Fruit fly (Drosophila melanogaster) whole organism, embryonic: ENCODE results near the gene Nlg2.

Experiments
- CG10366 ChIP-seq: fragments of 200-800 bp; sonication (Bioruptor generic); IDR thresholded peaks from 2 replicates; pipeline ENCODE4 v1.3.6; 2022; ENCODE audit warnings: missing biosample characterization, missing genetic modification characterization
- CG11085 ChIP-seq: fragments of 200-800 bp; sonication (Bioruptor generic); IDR thresholded peaks from 2 replicates; pipeline ENCODE4 v1.3.6; 2022; ENCODE audit warnings: missing biosample characterization, missing genetic modification characterization
- CG12391 ChIP-seq: fragments of 200-800 bp; sonication (Bioruptor generic); optimal IDR thresholded peaks from 3 replicates; lab custom pipeline; 2018; ENCODE audit warnings: missing biosample characterization, mild to moderate bottlenecking, missing genetic modification characterization, moderate library complexity
- CG12659 ChIP-seq: fragments of 200-800 bp; sonication (Bioruptor generic); optimal IDR thresholded peaks from 3 replicates; lab custom pipeline; 2017; ENCODE audit warnings: mild to moderate bottlenecking, missing biosample characterization, missing genetic modification reagents, missing genetic modification characterization
- CG15514 ChIP-seq: fragments of 200-800 bp; sonication (Bioruptor generic); optimal IDR thresholded peaks from 3 replicates; lab custom pipeline; 2017; ENCODE audit warnings: missing biosample characterization, missing genetic modification characterization, mild to moderate bottlenecking, moderate library complexity, missing genetic modification reagents
- CG15601 ChIP-seq: fragments of 200-800 bp; sonication (Bioruptor generic); optimal IDR thresholded peaks from 3 replicates; lab custom pipeline; 2019; ENCODE audit warnings: missing biosample characterization, mild to moderate bottlenecking, missing genetic modification characterization, moderate library complexity
- CG15696 ChIP-seq: fragments of 200-800 bp; sonication (Bioruptor generic); optimal IDR thresholded peaks from 2 replicates; lab custom pipeline; 2019; ENCODE audit warnings: missing biosample characterization, mild to moderate bottlenecking, missing genetic modification characterization, moderate library complexity
- CG16779 ChIP-seq: fragments of 200-800 bp; sonication (Bioruptor generic); IDR thresholded peaks from 2 replicates; pipeline ENCODE4 v1.3.6; 2022; ENCODE audit warnings: missing biosample characterization, missing genetic modification characterization
- CG17612 ChIP-seq: fragments of 200-800 bp; sonication (Bioruptor generic); IDR thresholded peaks from 2 replicates; pipeline ENCODE4 v1.3.6; 2022; ENCODE audit warnings: missing biosample characterization, missing genetic modification characterization
- CG1832 ChIP-seq: fragments of 200-800 bp; sonication (Bioruptor generic); optimal IDR thresholded peaks from 2 replicates; lab custom pipeline; 2017; ENCODE audit warnings: missing biosample characterization, mild to moderate bottlenecking, missing genetic modification characterization, inconsistent platforms
- CG18619 ChIP-seq: fragments of 200-800 bp; sonication (Bioruptor generic); optimal IDR thresholded peaks from 3 replicates; lab custom pipeline; 2017; ENCODE audit warnings: missing biosample characterization, mild to moderate bottlenecking, missing genetic modification characterization
- CG2712 ChIP-seq: fragments of 200-800 bp; optimal IDR thresholded peaks from 3 replicates; lab custom pipeline; 2019; ENCODE audit warnings: missing biosample characterization, mild to moderate bottlenecking, missing genetic modification characterization, moderate library complexity
- CG32772 ChIP-seq: fragments of 200-800 bp; sonication (Bioruptor generic); IDR thresholded peaks from 2 replicates; pipeline ENCODE4 v1.3.6; 2022; ENCODE audit warnings: missing biosample characterization, missing genetic modification characterization
- CG3281 ChIP-seq: fragments of 200-800 bp; sonication (Bioruptor generic); optimal IDR thresholded peaks from 3 replicates; lab custom pipeline; 2017; ENCODE audit warnings: missing biosample characterization, mild to moderate bottlenecking, missing genetic modification characterization
- CG34422 ChIP-seq: fragments of 200-800 bp; sonication (Bioruptor generic); IDR thresholded peaks from 3 replicates; pipeline ENCODE4 v1.3.6; 2022; ENCODE audit warnings: missing biosample characterization, missing genetic modification characterization
- CG3995 ChIP-seq: fragments of 200-800 bp; sonication (Bioruptor generic); optimal IDR thresholded peaks from 3 replicates; lab custom pipeline; 2016; ENCODE audit warnings: missing biosample characterization, missing genetic modification characterization
- CG4820 ChIP-seq: fragments of 200-800 bp; sonication (Bioruptor generic); optimal IDR thresholded peaks from 3 replicates; lab custom pipeline; 2016; ENCODE audit warnings: missing biosample characterization, missing genetic modification characterization
- CG5180 ChIP-seq: fragments of 200-800 bp; sonication (Bioruptor generic); optimal IDR thresholded peaks from 3 replicates; lab custom pipeline; 2017; ENCODE audit warnings: missing biosample characterization, missing genetic modification characterization, mild to moderate bottlenecking, moderate library complexity, missing genetic modification reagents
- CG7839 ChIP-seq: fragments of 200-800 bp; sonication (Bioruptor generic); optimal IDR thresholded peaks from 3 replicates; lab custom pipeline; 2018; ENCODE audit warnings: missing biosample characterization, mild to moderate bottlenecking, missing genetic modification characterization, moderate library complexity
- CG8281 ChIP-seq: fragments of 200-800 bp; sonication (Bioruptor generic); optimal IDR thresholded peaks from 2 replicates; lab custom pipeline; 2018; ENCODE audit warnings: missing biosample characterization, mild to moderate bottlenecking, missing genetic modification characterization, moderate library complexity
- CG8944 ChIP-seq: fragments of 200-800 bp; sonication (Bioruptor generic); optimal IDR thresholded peaks from 3 replicates; lab custom pipeline; 2016; ENCODE audit warnings: missing biosample characterization, missing genetic modification characterization
- CHES-1-like ChIP-seq: fragments of 200-800 bp; sonication (Bioruptor generic); optimal IDR thresholded peaks from 2 replicates; lab custom pipeline; 2016; ENCODE audit warnings: missing biosample characterization, missing genetic modification characterization
- D ChIP-seq, 2 experiments: fragments of 200-800 bp in 1 of 2; fragments of >200 bp in 1 of 2; sonication (Bioruptor generic) in 1 of 2; optimal IDR thresholded peaks; 2 replicates in 1 of 2; 3 replicates in 1 of 2; lab custom pipeline; 2017; ENCODE audit warnings: mild to moderate bottlenecking in 1 of 2, missing biosample characterization in 1 of 2, missing genetic modification characterization in 1 of 2, missing genetic modification reagents in 1 of 2
- Gsc ChIP-seq: fragments of 200-800 bp; sonication (Bioruptor generic); IDR thresholded peaks from 2 replicates; pipeline ENCODE4 v1.3.6; 2022; ENCODE audit warnings: missing biosample characterization, missing genetic modification characterization
- HHEX ChIP-seq: fragments of 200-800 bp; sonication (Bioruptor generic); optimal IDR thresholded peaks from 3 replicates; lab custom pipeline; 2017; ENCODE audit warnings: missing biosample characterization, mild to moderate bottlenecking, missing genetic modification characterization, missing genetic modification reagents
- MESR4 ChIP-seq: fragments of 200-800 bp; sonication (Bioruptor generic); optimal IDR thresholded peaks from 2 replicates; lab custom pipeline; 2018; ENCODE audit warnings: missing biosample characterization, mild to moderate bottlenecking, missing genetic modification characterization, moderate library complexity
- Med ChIP-seq: fragments of 200-800 bp; sonication (Bioruptor generic); peaks from one replicate; lab custom pipeline; 2016; ENCODE audit warnings: missing biosample characterization, missing genetic modification characterization, mild to moderate bottlenecking, inconsistent platforms, moderate library complexity
- NFAT ChIP-seq: fragments of 200-800 bp; sonication (Bioruptor generic); IDR thresholded peaks from 2 replicates; pipeline ENCODE4 v1.3.6; 2022; ENCODE audit warnings: missing biosample characterization, missing genetic modification characterization
- Pdp1 ChIP-seq, 2 experiments: fragments of 200-800 bp; sonication (Bioruptor generic); optimal IDR thresholded peaks; 3 replicates each; lab custom pipeline; 2016; ENCODE audit warnings: missing biosample characterization in 2 of 2, missing genetic modification characterization in 2 of 2, mild to moderate bottlenecking in 1 of 2, moderate library complexity in 1 of 2
- Sox102F ChIP-seq: fragments of 200-800 bp; sonication (Bioruptor generic); optimal IDR thresholded peaks from 2 replicates; lab custom pipeline; 2018; ENCODE audit warnings: missing biosample characterization, mild to moderate bottlenecking, missing genetic modification characterization, moderate library complexity
- Sry-δ ChIP-seq: fragments of 200-800 bp; sonication (Bioruptor generic); optimal IDR thresholded peaks from 2 replicates; lab custom pipeline; 2016; ENCODE audit warnings: missing biosample characterization, missing genetic modification characterization
- bbx ChIP-seq: fragments of 200-800 bp; sonication (Bioruptor generic); IDR thresholded peaks from 2 replicates; pipeline ENCODE4 v1.3.6; 2022; ENCODE audit warnings: missing biosample characterization, missing genetic modification characterization; ENCODE audit not compliant: partially characterized antibody
- bcd ChIP-seq: fragments of 200-800 bp; sonication (Bioruptor generic); optimal IDR thresholded peaks from 2 replicates; lab custom pipeline; 2017; ENCODE audit warnings: missing biosample characterization, mild to moderate bottlenecking, missing genetic modification characterization
- cad ChIP-seq: fragments of >200 bp; optimal IDR thresholded peaks from 2 replicates; lab custom pipeline; 2017; ENCODE audit warnings: missing biosample characterization, missing genetic modification characterization
- caup ChIP-seq: fragments of 200-800 bp; sonication (Bioruptor generic); optimal IDR thresholded peaks from 3 replicates; lab custom pipeline; 2017; ENCODE audit warnings: missing biosample characterization, mild to moderate bottlenecking, missing genetic modification characterization, moderate library complexity; ENCODE audit not compliant: severe bottlenecking
- chinmo ChIP-seq: fragments of 200-800 bp; sonication (Bioruptor generic); IDR thresholded peaks from 4 replicates; pipeline ENCODE4 v1.3.6; 2022; ENCODE audit warnings: missing biosample characterization, missing genetic modification characterization; ENCODE audit not compliant: partially characterized antibody
- peb ChIP-seq: fragments of 200-800 bp; sonication (Bioruptor generic); IDR thresholded peaks from 2 replicates; pipeline ENCODE4 v1.3.6; 2022; ENCODE audit warnings: missing biosample characterization, missing genetic modification characterization
- sisA ChIP-seq: fragments of 200-800 bp; sonication (Bioruptor generic); IDR thresholded peaks from 2 replicates; pipeline ENCODE4 v1.3.6; 2022; ENCODE audit warnings: missing biosample characterization, missing genetic modification characterization
- slp2 ChIP-seq: fragments of 200-800 bp; sonication (Bioruptor generic); optimal IDR thresholded peaks from 2 replicates; lab custom pipeline; 2016; ENCODE audit warnings: missing biosample characterization, missing genetic modification characterization
- sna ChIP-seq: fragments of 200-800 bp; sonication (Bioruptor generic); IDR thresholded peaks from 2 replicates; pipeline ENCODE4 v1.3.6; 2022; ENCODE audit warnings: missing biosample characterization, missing genetic modification characterization; ENCODE audit not compliant: partially characterized antibody
- stwl ChIP-seq: fragments of 200-800 bp; sonication (Bioruptor generic); optimal IDR thresholded peaks from 3 replicates; lab custom pipeline; 2018; ENCODE audit warnings: missing biosample characterization, mild to moderate bottlenecking, missing genetic modification characterization, moderate library complexity
- tio ChIP-seq: fragments of 200-800 bp; sonication (Bioruptor generic); optimal IDR thresholded peaks from 2 replicates; lab custom pipeline; 2017; ENCODE audit warnings: missing biosample characterization, missing genetic modification characterization, inconsistent platforms
- tll ChIP-seq, 2 experiments: fragments of 200-800 bp in 1 of 2; fragments of >200 bp in 1 of 2; sonication (Bioruptor generic) in 1 of 2; optimal IDR thresholded peaks; 2 replicates each; lab custom pipeline; 2017 to 2019; ENCODE audit warnings: missing biosample characterization in 2 of 2, missing genetic modification characterization in 2 of 2, mild to moderate bottlenecking in 1 of 2, moderate library complexity in 1 of 2
- toy ChIP-seq: fragments of 200-800 bp; sonication (Bioruptor generic); IDR thresholded peaks from 2 replicates; pipeline ENCODE4 v1.3.6; 2022; ENCODE audit warnings: missing biosample characterization, missing genetic modification characterization
- trem ChIP-seq: fragments of 200-800 bp; optimal IDR thresholded peaks from 3 replicates; lab custom pipeline; 2019; ENCODE audit warnings: missing biosample characterization, mild to moderate bottlenecking, missing genetic modification characterization, moderate library complexity
- tup ChIP-seq: fragments of 200-800 bp; sonication (Bioruptor generic); optimal IDR thresholded peaks from 2 replicates; lab custom pipeline; 2016; ENCODE audit warnings: missing biosample characterization, mild to moderate bottlenecking, missing genetic modification characterization, moderate library complexity
- twi ChIP-seq: fragments of 200-800 bp; optimal IDR thresholded peaks from 2 replicates; lab custom pipeline; 2019; ENCODE audit warnings: missing biosample characterization, mild to moderate bottlenecking, missing genetic modification characterization, moderate library complexity
- usp ChIP-seq: fragments of >200 bp; optimal IDR thresholded peaks from 2 replicates; lab custom pipeline; 2017; ENCODE audit warnings: missing biosample characterization, missing genetic modification characterization

Nlg2 gene

DNA sequence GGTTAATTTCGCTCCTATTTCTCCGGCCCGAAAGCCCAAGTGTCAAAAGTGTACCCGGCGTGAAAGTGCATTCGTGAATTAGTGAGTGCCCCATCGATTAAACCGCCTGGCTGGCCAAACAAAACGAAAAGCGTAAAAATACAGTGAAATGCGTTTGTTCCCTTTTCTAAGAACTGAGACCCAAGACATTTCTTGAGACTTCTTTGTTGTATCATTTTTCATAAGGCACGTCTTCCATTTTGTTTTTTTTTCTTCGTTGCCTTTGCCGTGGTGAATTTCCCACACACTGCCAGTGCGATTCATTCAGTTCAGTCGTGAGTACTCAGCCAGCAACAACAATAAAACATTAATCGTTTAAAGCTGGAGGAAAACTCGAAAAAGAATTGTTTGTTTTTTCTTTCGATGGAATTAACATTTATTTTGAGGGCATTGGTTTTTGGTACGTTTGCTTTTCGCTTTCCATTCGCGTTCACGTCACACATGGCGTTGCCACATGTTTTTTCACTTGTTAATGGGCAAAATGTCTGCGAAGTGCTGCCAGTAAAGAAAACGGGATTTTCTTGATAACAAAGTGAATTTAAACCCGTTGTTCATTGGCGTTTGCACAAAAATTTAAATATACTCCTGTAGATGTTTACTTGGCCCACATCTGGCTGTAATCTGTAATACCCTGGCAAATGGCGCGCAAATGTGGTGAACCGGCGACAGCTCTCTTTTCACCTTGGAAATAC lies 46.8 kb downstream of the Nlg2 start (continued):
- TF ChIP-seq CG11085 (GFP tag; lab: Robert Waterston, UW) = no peak
- no peak for TF ChIP-seq CG4820 (GFP tag; lab: Kevin White, UChicago)
- TF ChIP-seq tll (GFP tag; optimal IDR thresholded peaks at IDR 0.05; lab: Kevin White, UChicago) = no peak
- peak; percentile 29 for TF ChIP-seq CG3281
- no peak for TF ChIP-seq CHES-1-like
- TF ChIP-seq CG8944 = no peak
- TF ChIP-seq peb (GFP tag; lab: Robert Waterston, UW) = no peak
- no peak for TF ChIP-seq CG15696 (tag; lab: Kevin White, UChicago)
- TF ChIP-seq CG16779 (GFP tag; lab: Robert Waterston, UW) = no peak
- no peak for TF ChIP-seq HHEX (GFP tag; lab: Kevin White, UChicago)
- TF ChIP-seq CG7839 (tag; lab: Kevin White, UChicago) = no peak
- TF ChIP-seq usp (GFP tag; lab: Kevin White, UChicago) = no peak
- no peak for TF ChIP-seq CG1832
- TF ChIP-seq CG8281 (tag; lab: Kevin White, UChicago) = no peak
- TF ChIP-seq stwl = peak; percentile 20
- no peak for TF ChIP-seq CG3995
- TF ChIP-seq Gsc = no peak
- peak; percentile 3 for TF ChIP-seq Sox102F (GFP tag; lab: Kevin White, UChicago)
- no peak for TF ChIP-seq sna (GFP tag; lab: Robert Waterston, UW)
- peak; percentile 87 for TF ChIP-seq twi (tag; lab: Kevin White, UChicago)
- TF ChIP-seq chinmo (GFP tag; lab: Robert Waterston, UW) = no peak
- TF ChIP-seq CG2712 = peak; percentile 13
- no peak for TF ChIP-seq caup (GFP tag; lab: Kevin White, UChicago)
- TF ChIP-seq cad = no peak
- TF ChIP-seq toy (GFP tag; lab: Robert Waterston, UW) = no peak
- TF ChIP-seq CG18619 (GFP tag; lab: Kevin White, UChicago) = no peak
- no peak for TF ChIP-seq MESR4 (GFP tag; lab: Kevin White, UChicago)
- no peak for TF ChIP-seq CG17612 (GFP tag; lab: Robert Waterston, UW)
- TF ChIP-seq tio (GFP tag; lab: Kevin White, UChicago) = no peak
- TF ChIP-seq Med (GFP tag; lab: Kevin White, UChicago) = peak; percentile 67
- TF ChIP-seq bcd (GFP tag; lab: Kevin White, UChicago) = no peak
- TF ChIP-seq CG12391 (tag; lab: Kevin White, UChicago) = no peak
- no peak for TF ChIP-seq slp2
- peak; percentile 46 for TF ChIP-seq D (optimal IDR thresholded peaks at IDR 0.05; lab: Kevin White, UChicago)
- TF ChIP-seq D (GFP tag; optimal IDR thresholded peaks at IDR 0.05; lab: Kevin White, UChicago) = no peak
- TF ChIP-seq Sry-δ (GFP tag; lab: Kevin White, UChicago) = no peak
- TF ChIP-seq tup = no peak
- TF ChIP-seq trem = peak; percentile 30
- no peak for TF ChIP-seq NFAT (GFP tag; lab: Robert Waterston, UW)
- TF ChIP-seq Pdp1 (GFP tag; optimal IDR thresholded peaks at IDR 0.05; lab: Kevin White, UChicago) = peak in 1 of 2 experiments; percentile 3
- TF ChIP-seq CG15601 (tag; lab: Kevin White, UChicago) = no peak
- no peak for TF ChIP-seq sisA
- 0 out of 2 replicates have a peak, but pooled peaks have one; percentile 16 for TF ChIP-seq bbx (GFP tag; lab: Robert Waterston, UW)
- TF ChIP-seq CG10366 (GFP tag; lab: Robert Waterston, UW) = no peak
- peak; percentile 24; the same call in 1 of the 2 replicates for TF ChIP-seq CG32772 (GFP tag; lab: Robert Waterston, UW)
- no peak for TF ChIP-seq CG5180 (GFP tag; lab: Kevin White, UChicago)
- TF ChIP-seq CG12659 (GFP tag; lab: Kevin White, UChicago) = peak; percentile 13
- peak; percentile 29 for TF ChIP-seq CG15514 (GFP tag; lab: Kevin White, UChicago)
- TF ChIP-seq CG34422 (GFP tag; lab: Robert Waterston, UW) = peak; percentile 59; the same call in 1 of the 3 replicates
